Worm (Caenorhabditis elegans) whole organism, L4/young adult: Measurements from ENCODE around the gene Y51H7BR.4.

Experiments
- W03F9.2 ChIP-seq: fragments of 150-350 bp; optimal IDR thresholded peaks from 2 replicates; lab custom pipeline; 2014; ENCODE audit warnings: missing biosample characterization, missing genetic modification characterization
- dao-5 ChIP-seq: sonication (generic microtip); optimal IDR thresholded peaks from 2 replicates; lab custom pipeline; 2016; ENCODE audit warnings: missing genotype, missing genetic modification characterization, moderate library complexity, missing compliant biosample characterization
- him-1 ChIP-seq: sonication (generic microtip); optimal IDR thresholded peaks from 2 replicates; lab custom pipeline; 2016; ENCODE audit warnings: missing genotype, missing genetic modification reagents, missing genetic modification characterization, missing compliant biosample characterization

The Y51H7BR.4 gene

DNA sequence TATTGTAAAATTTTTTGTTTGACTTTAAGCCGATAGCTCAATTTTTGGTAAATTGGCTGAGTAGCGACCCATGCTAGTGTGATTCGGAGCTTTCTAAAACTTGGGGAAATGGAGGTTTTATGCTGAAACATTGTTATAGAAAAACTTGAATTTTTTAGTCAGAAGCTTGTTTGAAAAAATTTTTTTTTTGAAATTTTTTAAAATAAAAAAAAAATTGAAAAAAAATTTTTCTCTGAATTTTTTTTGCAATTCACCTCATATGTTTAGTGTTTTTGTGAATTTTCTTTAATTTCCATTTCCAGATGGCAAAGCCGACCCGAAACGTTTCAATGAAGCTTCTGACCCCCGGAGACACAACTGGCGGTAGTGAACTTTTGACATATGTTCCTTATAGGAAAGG is at the start of gene Y51H7BR.4:
Y51H7BR.4 (plus strand) TSS at position 301 of the 400 bp plus-strand sequence.
- TF ChIP-seq dao-5 (no peak), him-1 (tag; lab: Kevin White, UChicago) (no peak), W03F9.2 (no peak)

DNA sequence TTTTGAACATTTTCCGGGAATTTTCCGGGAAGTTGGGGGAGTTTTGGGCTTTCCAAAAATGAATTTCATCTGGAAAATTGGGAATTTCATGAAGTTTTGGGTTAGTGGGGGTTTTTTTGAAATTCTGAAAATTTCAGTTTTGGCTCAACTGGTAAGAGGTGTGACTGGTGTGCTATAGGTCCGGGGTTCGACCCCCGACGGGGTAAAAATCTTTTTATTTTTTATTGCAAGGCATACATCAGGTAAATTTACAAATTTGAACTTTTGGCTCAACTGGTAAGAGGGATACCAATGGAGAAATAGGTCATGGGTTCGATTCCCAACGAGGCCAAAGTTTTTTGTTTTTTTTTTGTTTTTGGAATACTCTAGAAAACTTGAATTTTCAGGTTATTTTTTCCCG is 47.5 kb upstream of the Y51H7BR.4 start:
- no peak for TF ChIP-seq him-1 (tag; lab: Kevin White, UChicago)
- no peak for TF ChIP-seq W03F9.2
- no peak for TF ChIP-seq dao-5

DNA sequence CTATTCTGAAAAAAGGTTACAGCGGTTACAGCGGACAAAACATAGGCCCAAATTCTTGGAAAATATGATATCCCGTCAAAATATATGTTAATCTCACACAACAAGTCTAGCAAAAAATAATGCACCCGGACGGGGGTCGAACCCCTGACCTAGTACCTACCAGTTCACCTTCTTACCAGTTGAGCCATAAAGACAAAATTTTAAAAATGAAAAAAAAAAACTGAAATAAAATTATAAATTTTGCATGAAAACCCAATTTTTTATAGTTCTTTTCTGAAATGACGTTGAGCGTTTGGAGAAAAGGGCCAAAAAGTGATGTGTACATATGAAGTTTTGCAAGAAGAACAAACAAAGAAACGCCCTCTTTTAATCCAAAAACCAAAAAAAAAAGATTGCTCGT is 46.7 kb upstream of the Y51H7BR.4 start:
- TF ChIP-seq dao-5: no peak
- TF ChIP-seq him-1 (tag; lab: Kevin White, UChicago): no peak
- no peak for TF ChIP-seq W03F9.2

DNA sequence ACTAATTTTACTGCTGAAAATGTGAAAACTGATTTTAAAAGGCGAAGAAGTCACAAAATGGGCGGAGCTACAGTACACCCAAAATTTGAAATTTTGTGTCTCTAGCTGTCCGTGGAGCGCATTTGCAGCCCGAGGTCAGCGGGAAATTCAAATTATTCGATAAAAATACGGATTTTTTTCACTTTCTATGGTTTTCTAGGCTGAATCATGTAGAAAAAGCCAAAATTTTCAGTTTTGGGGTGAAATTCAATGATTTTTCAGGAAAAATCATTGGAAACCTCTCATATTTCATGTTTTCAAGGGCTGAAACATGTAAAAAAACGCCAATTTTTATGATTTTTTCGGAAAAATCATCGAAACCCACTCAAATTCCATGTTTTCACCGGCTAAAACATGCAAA is 38.3 kb upstream of the Y51H7BR.4 start:
- TF ChIP-seq W03F9.2 (no peak), dao-5 (no peak), him-1 (tag; lab: Kevin White, UChicago) (no peak)

DNA sequence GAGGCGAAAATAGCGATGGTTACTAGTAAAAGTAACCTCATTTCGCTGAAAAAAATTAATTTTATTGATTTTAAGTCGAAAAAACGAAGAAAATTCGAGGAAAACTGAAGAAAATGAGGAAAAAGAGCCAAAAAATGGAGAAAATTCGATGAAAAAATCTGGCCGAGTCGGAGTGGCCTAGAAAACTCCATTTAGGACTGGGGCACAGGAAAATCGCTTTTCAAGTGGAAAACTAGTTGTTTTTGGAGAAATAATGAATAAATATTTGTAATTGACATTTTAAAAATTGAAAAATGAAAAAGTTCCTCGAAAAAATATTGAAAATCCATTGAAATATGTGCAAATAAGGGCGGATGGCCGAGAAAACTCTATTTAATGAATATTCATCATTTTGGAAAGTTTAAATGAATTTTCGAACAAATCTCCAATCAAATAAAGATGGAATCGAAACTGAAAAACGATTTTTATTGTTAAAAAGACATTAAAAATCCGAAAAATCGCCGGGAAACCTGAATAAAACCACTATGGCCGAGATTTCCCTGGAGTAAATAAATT is 28.8 kb upstream of the Y51H7BR.4 start, which contains the start of gene emc-1:
emc-1 (minus strand) TSS at position 45 of the 555 bp plus-strand sequence.
- TF ChIP-seq him-1 (tag; lab: Kevin White, UChicago) (no peak), W03F9.2 (no peak), dao-5 (no peak)

DNA sequence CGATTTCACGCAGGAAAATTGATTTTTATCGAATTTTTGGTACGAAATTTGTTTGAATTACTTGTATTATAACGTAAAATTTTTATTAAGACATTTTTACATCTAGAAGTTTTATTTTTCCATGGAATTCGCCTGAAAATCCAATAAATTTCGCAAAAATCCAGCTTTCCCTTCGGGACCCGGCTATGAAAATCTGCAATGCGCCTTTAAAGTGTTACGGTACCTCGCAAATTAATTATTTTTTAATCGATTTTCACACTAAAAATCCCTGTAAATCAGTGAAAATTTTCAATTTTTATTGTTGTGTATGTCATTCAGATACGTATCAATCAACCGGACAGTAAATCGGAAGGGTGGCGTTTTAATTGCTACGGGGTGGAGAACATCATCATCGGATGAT is 28.2 kb upstream of the Y51H7BR.4 start:
- TF ChIP-seq W03F9.2 (no peak), him-1 (tag; lab: Kevin White, UChicago) (no peak), dao-5 (no peak)

DNA sequence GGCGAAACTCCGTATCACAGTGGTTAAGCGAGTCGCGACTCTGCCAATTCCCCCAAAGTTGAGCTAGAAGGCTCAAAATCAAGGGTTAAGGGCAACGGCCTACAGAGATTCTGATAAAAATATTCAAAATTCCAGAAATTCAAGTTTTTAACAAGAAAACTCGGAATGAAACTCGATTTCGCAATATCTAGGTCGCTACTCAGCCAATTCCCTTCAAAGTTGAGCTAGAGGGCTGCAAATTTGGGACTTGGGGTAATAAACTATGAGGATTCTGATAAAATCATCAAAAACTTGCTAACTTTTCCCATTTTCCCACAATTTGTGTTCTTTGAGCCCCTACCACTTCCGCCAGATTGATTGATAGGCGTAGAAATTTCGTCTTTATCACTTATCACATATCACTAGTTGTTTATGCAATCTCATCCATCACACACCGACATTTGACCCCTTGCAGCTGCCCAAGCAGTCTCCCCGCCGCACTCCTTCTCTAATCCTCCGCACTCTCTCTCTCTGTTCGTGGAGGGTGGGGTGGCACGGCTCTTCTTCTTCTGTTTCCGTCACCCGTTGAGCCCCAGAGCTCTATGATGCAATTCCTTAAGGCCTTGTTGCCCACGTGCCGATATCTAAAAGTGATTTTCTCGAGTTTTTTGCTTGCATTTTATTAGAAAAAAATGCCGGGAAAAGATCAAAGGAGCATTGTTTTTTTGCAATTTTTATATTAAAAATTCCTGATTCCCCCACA is 27.4 kb upstream of the Y51H7BR.4 start:
- no peak for TF ChIP-seq dao-5
- TF ChIP-seq him-1 (tag; lab: Kevin White, UChicago): no peak
- no peak for TF ChIP-seq W03F9.2

DNA sequence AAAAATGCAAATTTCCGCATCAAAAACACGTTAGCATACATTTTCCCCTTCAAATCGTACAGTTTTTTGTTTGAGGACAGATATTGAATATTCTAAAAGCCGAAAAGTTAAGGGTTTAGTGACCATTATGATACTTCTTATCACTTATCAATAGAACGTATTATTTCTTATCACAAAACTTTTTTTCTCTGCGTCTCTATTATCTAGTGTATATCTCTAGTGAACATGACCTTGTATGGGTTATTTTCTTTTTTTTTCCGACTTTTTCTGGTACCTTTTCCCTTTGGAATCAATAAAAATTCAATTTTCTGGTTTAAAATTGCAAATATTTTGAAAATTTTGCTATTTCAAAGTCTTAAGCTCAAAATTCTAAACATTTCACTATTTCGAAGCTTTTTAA is 25.5 kb upstream of the Y51H7BR.4 start:
- TF ChIP-seq W03F9.2 (no peak), dao-5 (no peak)

DNA sequence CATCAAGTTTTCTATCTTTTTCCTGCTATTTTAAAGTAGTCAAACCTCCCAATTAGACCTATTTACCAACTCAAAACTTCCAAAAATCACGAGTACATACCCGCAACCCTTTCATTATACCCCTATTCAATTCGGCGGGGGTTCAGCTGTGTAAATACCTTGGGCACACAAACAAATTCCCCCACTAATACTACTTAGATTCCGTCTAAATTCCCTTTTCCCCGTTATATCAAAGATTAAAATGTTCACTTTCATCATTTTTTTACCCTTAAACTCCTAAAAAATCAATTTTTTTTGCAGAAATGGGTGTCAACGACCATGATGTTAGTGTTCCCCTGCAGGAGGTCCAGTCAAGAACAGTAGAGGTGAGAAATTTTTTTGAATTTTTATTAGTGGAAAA is 24.9 kb upstream of the Y51H7BR.4 start, which contains the start of gene fdgt-1:
fdgt-1 (plus strand) TSS at position 301 of the 400 bp plus-strand sequence.
- TF ChIP-seq W03F9.2 (no peak), dao-5 (no peak), him-1 (tag; lab: Kevin White, UChicago) (no peak)

DNA sequence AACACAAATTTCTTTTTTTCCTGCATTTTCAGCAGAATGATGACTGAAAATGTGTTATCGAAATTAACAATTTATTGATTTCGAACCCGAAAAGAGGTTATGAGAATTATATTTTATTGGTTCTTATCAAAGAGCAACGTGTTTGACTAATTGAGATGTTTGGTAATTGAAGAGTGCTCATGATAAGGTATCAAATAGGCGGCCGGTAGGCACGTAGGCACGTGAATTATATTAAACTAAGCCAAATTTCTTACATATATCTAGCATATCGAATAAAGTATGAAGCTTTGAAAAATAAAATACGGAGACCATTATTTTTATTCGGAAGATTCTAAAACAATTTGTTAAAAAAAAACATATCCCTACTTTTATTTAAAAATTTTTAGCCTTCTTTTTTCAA is 11.8 kb upstream of the Y51H7BR.4 start, which contains the start of gene math-45:
math-45 (minus strand) TSS at position 101 of the 400 bp plus-strand sequence.
- TF ChIP-seq W03F9.2 (no peak), dao-5 (no peak), him-1 (tag; lab: Kevin White, UChicago) (no peak)

DNA sequence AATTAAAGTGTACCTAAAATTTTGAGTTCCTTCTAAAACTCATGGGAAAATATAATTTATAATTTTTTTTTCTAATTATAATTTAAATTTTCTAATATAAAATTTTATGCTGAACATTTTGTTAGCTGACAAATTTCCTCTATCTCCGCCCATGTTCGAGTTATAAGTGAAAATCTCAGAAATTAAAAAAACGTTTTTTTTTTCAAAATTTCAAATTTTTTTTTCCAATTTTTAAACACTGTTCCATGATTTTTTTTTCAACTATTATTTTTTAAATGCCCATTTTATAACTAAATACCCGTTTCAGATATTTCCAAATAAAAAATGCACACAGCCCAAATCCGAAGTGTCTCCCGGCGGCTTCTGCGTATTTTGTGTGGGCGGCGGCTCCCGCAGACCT is 10.2 kb upstream of the Y51H7BR.4 start, which contains the start of gene Y51H7BR.8:
Y51H7BR.8 (plus strand) TSS at position 301 of the 400 bp plus-strand sequence.
- TF ChIP-seq him-1 (tag; lab: Kevin White, UChicago) (no peak), dao-5 (no peak), W03F9.2 (no peak)

DNA sequence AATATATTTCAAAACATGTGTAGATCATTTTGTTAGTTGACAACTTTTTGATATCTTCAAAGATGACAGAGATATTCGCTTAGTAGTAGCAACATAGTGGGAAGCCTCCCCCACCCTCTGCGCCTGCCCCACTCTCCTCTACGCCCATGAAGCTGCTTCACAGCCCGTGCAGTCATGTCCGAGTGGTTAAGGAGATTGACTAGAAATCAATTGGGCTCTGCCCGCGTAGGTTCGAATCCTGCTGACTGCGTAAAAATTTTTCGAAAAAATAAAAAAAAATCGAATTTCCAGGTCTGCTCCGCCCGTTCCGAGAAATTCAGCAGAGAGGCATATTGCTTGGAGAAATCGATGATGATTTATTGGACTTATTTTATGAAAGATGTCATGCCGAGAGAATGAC is 9.3 kb upstream of the Y51H7BR.4 start:
- TF ChIP-seq dao-5: no peak
- no peak for TF ChIP-seq W03F9.2
- peak; percentile 56 for TF ChIP-seq him-1 (tag; lab: Kevin White, UChicago)

DNA sequence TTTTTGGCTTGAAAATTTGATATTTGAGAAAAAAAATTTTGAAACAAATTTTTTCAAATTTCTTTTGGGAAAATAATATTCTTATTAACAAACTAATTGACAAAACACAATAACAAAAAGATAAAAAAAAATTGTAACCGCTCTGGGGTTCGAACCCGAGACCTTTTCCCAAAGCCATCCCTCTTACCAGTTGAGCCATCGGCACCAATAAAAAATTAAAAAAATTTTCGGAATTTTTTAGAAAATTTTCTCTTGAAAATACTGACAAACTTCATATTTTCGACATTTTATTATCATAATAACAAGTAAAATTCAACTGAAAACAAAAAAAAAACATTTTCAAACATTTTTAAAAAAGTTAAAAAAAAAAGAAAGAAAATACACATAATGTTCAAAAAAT is 7.2 kb upstream of the Y51H7BR.4 start:
- TF ChIP-seq dao-5 (no peak), W03F9.2 (no peak), him-1 (tag; lab: Kevin White, UChicago) (no peak)

DNA sequence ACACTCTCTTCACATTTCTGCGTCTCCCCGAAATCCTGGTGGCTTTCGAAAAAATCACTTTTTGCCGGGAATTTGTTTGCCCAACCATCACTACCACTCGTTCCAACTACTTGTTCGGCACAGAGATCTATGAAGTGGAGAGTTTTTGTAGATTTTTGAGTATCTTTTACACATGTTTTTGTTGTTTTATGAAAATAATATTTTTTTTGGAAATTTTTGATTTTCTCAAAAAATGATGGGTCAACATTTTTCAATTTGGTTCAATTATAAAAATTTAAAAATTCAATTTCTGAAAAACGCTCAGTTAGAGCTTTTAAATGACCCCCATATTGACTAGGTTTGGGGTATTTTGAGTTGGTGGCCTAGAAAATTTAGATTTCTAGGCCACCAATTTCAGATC is 3.7 kb upstream of the Y51H7BR.4 start, which contains the start of gene Y51H7BR.7:
Y51H7BR.7 (minus strand) TSS at position 101 of the 400 bp plus-strand sequence.
- TF ChIP-seq dao-5 (no peak), W03F9.2 (no peak), him-1 (tag; lab: Kevin White, UChicago) (no peak)

DNA sequence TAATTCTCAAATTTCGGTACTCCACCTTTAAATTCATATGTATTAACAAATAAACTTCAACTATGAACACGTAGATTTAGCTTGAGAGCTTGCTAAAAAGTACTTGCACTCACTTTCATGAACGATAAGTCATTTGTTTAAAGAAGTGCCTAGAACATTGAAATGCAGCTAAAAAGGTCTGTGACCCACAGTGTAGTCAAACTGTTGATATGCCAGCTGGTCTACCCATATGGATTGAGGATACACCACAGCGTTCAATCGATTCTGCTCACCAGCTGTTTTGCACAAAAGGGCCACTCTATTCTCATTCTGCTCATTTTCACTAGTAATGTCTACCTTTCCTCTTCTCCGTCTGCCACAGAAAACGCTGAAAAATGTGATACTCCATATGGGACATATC is 6.8 kb downstream of the Y51H7BR.4 start, which contains the start of gene fbxb-43:
fbxb-43 (plus strand) TSS at position 301 of the 400 bp plus-strand sequence.
- no peak for TF ChIP-seq W03F9.2
- no peak for TF ChIP-seq him-1 (tag; lab: Kevin White, UChicago)
- TF ChIP-seq dao-5: no peak
